Fruit fly (Drosophila melanogaster) whole organism, embryonic: ENCODE measurements around the gene CG43255.

Experiments used
- B-H1 ChIP-seq: fragments of 200-800 bp; sonication (Bioruptor generic); IDR thresholded peaks from 3 replicates; pipeline ENCODE4 v1.3.6; 2022; ENCODE audit warnings: missing biosample characterization, missing genetic modification characterization
- Bdp1 ChIP-seq: fragments of 200-800 bp; sonication (Bioruptor generic); optimal IDR thresholded peaks from 3 replicates; lab custom pipeline; 2016; ENCODE audit warnings: missing biosample characterization, missing genetic modification characterization
- CG1024 ChIP-seq: fragments of 200-800 bp; sonication (Bioruptor generic); IDR thresholded peaks from 2 replicates; pipeline ENCODE4 v1.3.6; 2022; ENCODE audit warnings: missing biosample characterization, missing genetic modification characterization
- CG10274 ChIP-seq: fragments of 200-800 bp; sonication (Bioruptor generic); optimal IDR thresholded peaks from 3 replicates; lab custom pipeline; 2017; ENCODE audit warnings: missing biosample characterization, mild to moderate bottlenecking, missing genetic modification characterization
- CG10321 ChIP-seq: fragments of 200-800 bp; sonication (Bioruptor generic); IDR thresholded peaks from 2 replicates; pipeline ENCODE4 v1.3.6; 2022; ENCODE audit warnings: missing biosample characterization, missing genetic modification characterization
- CG10979 ChIP-seq: fragments of 200-800 bp; sonication (Bioruptor generic); optimal IDR thresholded peaks from 2 replicates; lab custom pipeline; 2018; ENCODE audit warnings: missing biosample characterization, mild to moderate bottlenecking, missing genetic modification characterization, moderate library complexity
- CG11695 ChIP-seq: fragments of 200-800 bp; sonication (Bioruptor generic); IDR thresholded peaks from 3 replicates; pipeline ENCODE4 v1.3.6; 2022; ENCODE audit warnings: missing biosample characterization, missing genetic modification characterization
- CG13894 ChIP-seq: fragments of 200-800 bp; sonication (Bioruptor generic); optimal IDR thresholded peaks from 3 replicates; lab custom pipeline; 2018; ENCODE audit warnings: missing biosample characterization, mild to moderate bottlenecking, missing genetic modification characterization, moderate library complexity
- CG14667 ChIP-seq: fragments of 200-800 bp; sonication (Bioruptor generic); IDR thresholded peaks from 2 replicates; pipeline ENCODE4 v1.3.6; 2022; ENCODE audit warnings: missing biosample characterization, missing genetic modification characterization
- CG18764 ChIP-seq: fragments of 200-800 bp; sonication (Bioruptor generic); optimal IDR thresholded peaks from 3 replicates; lab custom pipeline; 2016; ENCODE audit warnings: missing biosample characterization, missing genetic modification characterization
- CG3726 ChIP-seq: fragments of 200-800 bp; sonication (Bioruptor generic); IDR thresholded peaks from 3 replicates; pipeline ENCODE4, ENCODE4 v1.3.6; 2022; ENCODE audit warnings: missing biosample characterization, missing genetic modification characterization
- CG42726 ChIP-seq: fragments of 200-800 bp; sonication (Bioruptor generic); IDR thresholded peaks from 2 replicates; pipeline ENCODE4 v1.3.6; 2022; ENCODE audit warnings: missing biosample characterization, missing genetic modification characterization; ENCODE audit not compliant: partially characterized antibody
- CG43689 ChIP-seq: fragments of 200-800 bp; sonication (Bioruptor generic); IDR thresholded peaks from 2 replicates; pipeline ENCODE4 v1.3.6; 2022; ENCODE audit warnings: missing biosample characterization, missing genetic modification characterization
- CG6254 ChIP-seq: fragments of 200-800 bp; sonication (Bioruptor generic); optimal IDR thresholded peaks from 3 replicates; lab custom pipeline; 2017; ENCODE audit warnings: mild to moderate bottlenecking, missing biosample characterization, missing genetic modification reagents, missing genetic modification characterization
- CG6654 ChIP-seq: fragments of 200-800 bp; sonication (Bioruptor generic); optimal IDR thresholded peaks from 2 replicates; lab custom pipeline; 2017; ENCODE audit warnings: missing biosample characterization, mild to moderate bottlenecking, missing genetic modification characterization
- CG7745 ChIP-seq: fragments of 200-800 bp; sonication (Bioruptor generic); optimal IDR thresholded peaks from 2 replicates; lab custom pipeline; 2018; ENCODE audit warnings: missing biosample characterization, mild to moderate bottlenecking, missing genetic modification characterization, moderate library complexity
- CG7839 ChIP-seq: fragments of 200-800 bp; sonication (Bioruptor generic); optimal IDR thresholded peaks from 3 replicates; lab custom pipeline; 2018; ENCODE audit warnings: missing biosample characterization, mild to moderate bottlenecking, missing genetic modification characterization, moderate library complexity
- CG7928 ChIP-seq: fragments of 200-800 bp; sonication (Bioruptor generic); optimal IDR thresholded peaks from 2 replicates; lab custom pipeline; 2017; ENCODE audit warnings: missing biosample characterization, mild to moderate bottlenecking, missing genetic modification characterization
- CG8388 ChIP-seq: fragments of 200-800 bp; sonication (Bioruptor generic); optimal IDR thresholded peaks from 2 replicates; lab custom pipeline; 2019; ENCODE audit warnings: missing biosample characterization, mild to moderate bottlenecking, missing genetic modification characterization, moderate library complexity
- CG9817 ChIP-seq: fragments of 200-800 bp; sonication (Bioruptor generic); optimal IDR thresholded peaks from 2 replicates; lab custom pipeline; 2018; ENCODE audit warnings: missing biosample characterization, mild to moderate bottlenecking, missing genetic modification characterization, moderate library complexity
- Chrac-16 ChIP-seq: fragments of 200-800 bp; sonication (Bioruptor generic); optimal IDR thresholded peaks from 3 replicates; lab custom pipeline; 2016; ENCODE audit warnings: missing biosample characterization, missing genetic modification characterization
- Ets97D ChIP-seq: fragments of 200-800 bp; sonication (Bioruptor generic); optimal IDR thresholded peaks from 3 replicates; lab custom pipeline; 2016; ENCODE audit warnings: missing biosample characterization, missing genetic modification characterization
- Hr39 ChIP-seq: fragments of >200 bp; optimal IDR thresholded peaks from 2 replicates; lab custom pipeline; 2017
- MBD-R2 ChIP-seq: fragments of 200-800 bp; sonication (Bioruptor generic); IDR thresholded peaks from 2 replicates; pipeline ENCODE4 v1.3.6; 2022; ENCODE audit warnings: missing biosample characterization, missing genetic modification characterization
- Mad ChIP-seq: fragments of 200-800 bp; sonication (Bioruptor generic); optimal IDR thresholded peaks from 2 replicates; lab custom pipeline; 2016; ENCODE audit warnings: missing biosample characterization, missing genetic modification characterization
- Meics ChIP-seq: fragments of 200-800 bp; sonication (Bioruptor generic); optimal IDR thresholded peaks from 2 replicates; lab custom pipeline; 2017; ENCODE audit warnings: missing biosample characterization, mild to moderate bottlenecking, missing genetic modification characterization
- Ptx1 ChIP-seq: fragments of 200-800 bp; sonication (Bioruptor generic); IDR thresholded peaks from 2 replicates; pipeline ENCODE4 v1.3.6; 2022; ENCODE audit warnings: missing biosample characterization, missing genetic modification characterization
- Vsx1 ChIP-seq: fragments of 200-800 bp; sonication (Bioruptor generic); optimal IDR thresholded peaks from 2 replicates; lab custom pipeline; 2017; ENCODE audit warnings: missing biosample characterization, mild to moderate bottlenecking, missing genetic modification characterization, missing genetic modification reagents
- Xrp1 ChIP-seq: fragments of 200-800 bp; sonication (Bioruptor generic); IDR thresholded peaks from 2 replicates; pipeline ENCODE4 v1.3.6; 2022; ENCODE audit warnings: missing biosample characterization, missing genetic modification characterization
- abd-A ChIP-seq: fragments of 200-800 bp; sonication (Bioruptor generic); optimal IDR thresholded peaks from 3 replicates; lab custom pipeline; 2019; ENCODE audit warnings: missing biosample characterization, mild to moderate bottlenecking, missing genetic modification characterization, moderate library complexity
- amos ChIP-seq: fragments of 200-800 bp; sonication (Bioruptor generic); IDR thresholded peaks from 2 replicates; pipeline ENCODE4 v1.3.6; 2022; ENCODE audit warnings: missing biosample characterization, missing genetic modification characterization; ENCODE audit not compliant: partially characterized antibody
- az2 ChIP-seq: fragments of 200-800 bp; sonication (Bioruptor generic); optimal IDR thresholded peaks from 3 replicates; lab custom pipeline; 2016; ENCODE audit warnings: missing biosample characterization, missing genetic modification characterization
- bbx ChIP-seq: fragments of 200-800 bp; sonication (Bioruptor generic); IDR thresholded peaks from 2 replicates; pipeline ENCODE4 v1.3.6; 2022; ENCODE audit warnings: missing biosample characterization, missing genetic modification characterization; ENCODE audit not compliant: partially characterized antibody
- bowl ChIP-seq: fragments of 200-800 bp; sonication (Bioruptor generic); IDR thresholded peaks from 2 replicates; pipeline ENCODE4 v1.3.6; 2022; ENCODE audit warnings: missing biosample characterization, missing genetic modification characterization
- chm ChIP-seq: fragments of 200-800 bp; sonication (Bioruptor generic); IDR thresholded peaks from 2 replicates; pipeline ENCODE4 v1.3.6; 2022; ENCODE audit warnings: missing biosample characterization, missing genetic modification characterization
- da ChIP-seq: fragments of 200-800 bp; sonication (Bioruptor generic); optimal IDR thresholded peaks from 2 replicates; lab custom pipeline; 2016; ENCODE audit warnings: missing biosample characterization, missing genetic modification characterization
- dan ChIP-seq: fragments of 200-800 bp; sonication (Bioruptor generic); IDR thresholded peaks from 2 replicates; pipeline ENCODE4 v1.3.6; 2022; ENCODE audit warnings: missing biosample characterization, missing genetic modification characterization
- danr ChIP-seq: fragments of 200-800 bp; sonication (Bioruptor generic); IDR thresholded peaks from 2 replicates; pipeline ENCODE4 v1.3.6; 2022; ENCODE audit warnings: missing biosample characterization, missing genetic modification characterization
- grau ChIP-seq: fragments of 200-800 bp; optimal IDR thresholded peaks from 3 replicates; lab custom pipeline; 2019; ENCODE audit warnings: missing biosample characterization, mild to moderate bottlenecking, missing genetic modification characterization, moderate library complexity
- jigr1 ChIP-seq: fragments of 200-800 bp; sonication (Bioruptor generic); IDR thresholded peaks from 3 replicates; pipeline ENCODE4 v1.3.6; 2022; ENCODE audit warnings: missing biosample characterization, missing genetic modification characterization
- kah ChIP-seq: fragments of 200-800 bp; sonication (Bioruptor generic); optimal IDR thresholded peaks from 2 replicates; lab custom pipeline; 2018; ENCODE audit warnings: missing biosample characterization, mild to moderate bottlenecking, missing genetic modification characterization
- klu ChIP-seq: fragments of 200-800 bp; sonication (Bioruptor generic); IDR thresholded peaks from 2 replicates; pipeline ENCODE4 v1.3.6; 2022; ENCODE audit warnings: missing biosample characterization, missing genetic modification characterization
- lola ChIP-seq, 3 experiments: fragments of >200 bp in 2 of 3; fragments of 200-800 bp in 1 of 3; sonication (Bioruptor generic) in 1 of 3; optimal IDR thresholded peaks; 2 replicates each; lab custom pipeline; 2017 to 2019; ENCODE audit warnings: missing biosample characterization in 3 of 3, missing genetic modification characterization in 3 of 3, mild to moderate bottlenecking in 1 of 3, moderate library complexity in 1 of 3
- otp ChIP-seq: fragments of 200-800 bp; sonication (Bioruptor generic); IDR thresholded peaks from 3 replicates; pipeline ENCODE4, ENCODE4 v1.3.6; 2022; ENCODE audit warnings: missing biosample characterization, missing genetic modification characterization
- peb ChIP-seq: fragments of 200-800 bp; sonication (Bioruptor generic); IDR thresholded peaks from 2 replicates; pipeline ENCODE4 v1.3.6; 2022; ENCODE audit warnings: missing biosample characterization, missing genetic modification characterization
- ranshi ChIP-seq: fragments of 200-800 bp; sonication (Bioruptor generic); IDR thresholded peaks from 2 replicates; pipeline ENCODE4 v1.3.6; 2022; ENCODE audit warnings: missing biosample characterization, missing genetic modification characterization
- sug ChIP-seq: fragments of 200-800 bp; optimal IDR thresholded peaks from 2 replicates; lab custom pipeline; 2019; ENCODE audit warnings: missing biosample characterization, mild to moderate bottlenecking, missing genetic modification characterization, moderate library complexity
- tap ChIP-seq: fragments of 200-800 bp; optimal IDR thresholded peaks from 3 replicates; lab custom pipeline; 2019; ENCODE audit warnings: missing biosample characterization, mild to moderate bottlenecking, missing genetic modification characterization, moderate library complexity
- tna ChIP-seq: fragments of 200-800 bp; sonication (Bioruptor generic); IDR thresholded peaks from 2 replicates; pipeline ENCODE4 v1.3.6; 2022; ENCODE audit warnings: missing biosample characterization, missing genetic modification characterization; ENCODE audit not compliant: partially characterized antibody
- tx ChIP-seq: fragments of 200-800 bp; sonication (Bioruptor generic); optimal IDR thresholded peaks from 2 replicates; lab custom pipeline; 2016; ENCODE audit warnings: missing biosample characterization, missing genetic modification characterization
- yki ChIP-seq: fragments of >200 bp; optimal IDR thresholded peaks from 3 replicates; lab custom pipeline; 2018
- zfh2 ChIP-seq: fragments of 200-800 bp; sonication (Bioruptor generic); optimal IDR thresholded peaks from 2 replicates; lab custom pipeline; 2016; ENCODE audit warnings: missing biosample characterization, missing genetic modification characterization

Gene CG43255

DNA sequence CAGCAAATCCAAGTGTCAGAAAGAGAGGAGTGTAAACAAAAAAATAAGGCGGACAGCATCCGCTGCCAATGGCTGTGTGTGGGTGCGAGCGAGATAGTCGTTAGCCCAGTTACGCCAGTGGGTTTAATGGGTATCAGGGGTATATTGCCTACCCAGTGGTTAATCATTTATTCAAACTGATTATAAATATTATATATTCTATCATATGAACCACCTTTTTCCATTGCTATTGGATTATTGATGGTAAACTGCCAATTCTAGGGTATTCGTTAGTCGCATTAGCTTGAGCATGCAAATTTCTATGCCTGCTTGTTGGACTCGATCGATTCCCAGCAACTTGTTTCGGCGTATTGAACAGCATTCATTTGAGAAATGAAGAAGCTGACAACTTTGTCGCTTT is 27.7 kb upstream of the CG43255 start (continued):
- TF ChIP-seq Mad (GFP tag; lab: Kevin White, UChicago) (peak; percentile 88), CG7745 (peak; percentile 42), CG3726 (peak; percentile 95), yki (no peak), ranshi (GFP tag; lab: Robert Waterston, UW) (peak; percentile 93), tx (GFP tag; lab: Kevin White, UChicago) (peak; percentile 76), jigr1 (GFP tag; lab: Robert Waterston, UW) (peak; percentile 88), kah (GFP tag; lab: Kevin White, UChicago) (peak; percentile 90), CG7839 (tag; lab: Kevin White, UChicago) (peak; percentile 96), bbx (no peak), amos (GFP tag; lab: Robert Waterston, UW) (no peak), CG11695 (peak; percentile 95), da (GFP tag; lab: Kevin White, UChicago) (no peak), tna (GFP tag; lab: Robert Waterston, UW) (no peak), CG13894 (tag; lab: Kevin White, UChicago) (peak; percentile 82), lola (GFP tag; optimal IDR thresholded peaks at IDR 0.05; lab: Kevin White, UChicago) (peak in 1 of 3 experiments; percentile 88), tap (peak; percentile 94), Meics (GFP tag; lab: Kevin White, UChicago) (peak; percentile 94), Ets97D (peak; percentile 29), CG10274 (GFP tag; lab: Kevin White, UChicago) (peak; percentile 84), zfh2 (GFP tag; lab: Kevin White, UChicago) (peak; percentile 63), klu (GFP tag; lab: Robert Waterston, UW) (peak; percentile 89), chm (GFP tag; lab: Robert Waterston, UW) (peak; percentile 95), CG43689 (peak; percentile 88), dan (peak; percentile 85), sug (peak; percentile 73), CG6654 (GFP tag; lab: Kevin White, UChicago) (peak; percentile 85), MBD-R2 (GFP tag; lab: Robert Waterston, UW) (peak; percentile 90), abd-A (tag; lab: Kevin White, UChicago) (peak; percentile 41), grau (tag; lab: Kevin White, UChicago) (peak; percentile 93), danr (GFP tag; lab: Robert Waterston, UW) (peak; percentile 94), CG9817 (peak; percentile 91), Hr39 (lab: Kevin White, UChicago) (no peak), bowl (GFP tag; lab: Robert Waterston, UW) (peak; percentile 87), CG8388 (GFP tag; lab: Kevin White, UChicago) (peak; percentile 92), CG1024 (GFP tag; lab: Robert Waterston, UW) (peak; percentile 93), az2 (peak; percentile 95), peb (GFP tag; lab: Robert Waterston, UW) (peak; percentile 89), Xrp1 (GFP tag; lab: Robert Waterston, UW) (peak; percentile 97), CG14667 (GFP tag; lab: Robert Waterston, UW) (peak; percentile 96), Chrac-16 (GFP tag; lab: Kevin White, UChicago) (peak; percentile 93), otp (peak; percentile 97), Vsx1 (GFP tag; lab: Kevin White, UChicago) (peak; percentile 77), CG10321 (GFP tag; lab: Robert Waterston, UW) (peak; percentile 77), Bdp1 (GFP tag; lab: Kevin White, UChicago) (peak; percentile 61), CG6254 (GFP tag; lab: Kevin White, UChicago) (peak; percentile 87), CG10979 (peak; percentile 93), B-H1 (peak; percentile 94), CG7928 (GFP tag; lab: Kevin White, UChicago) (peak; percentile 72), CG18764 (GFP tag; lab: Kevin White, UChicago) (peak; percentile 86), Ptx1 (peak; percentile 96), CG42726 (GFP tag; lab: Robert Waterston, UW) (no peak)
